Fruit fly (Drosophila melanogaster) Kc167 (cell line): ENCODE results near the gene BORCS6.

ENCODE experiments used
- Myc ChIP-seq: fragments of >200 bp; optimal IDR thresholded peaks from 2 replicates; lab custom pipeline; 2017; ENCODE audit warnings: missing external identifiers
- Sin3A ChIP-seq: fragments of >200 bp; optimal IDR thresholded peaks from 2 replicates; lab custom pipeline; 2018; ENCODE audit warnings: missing external identifiers
- h ChIP-seq: fragments of >200 bp; optimal IDR thresholded peaks from 3 replicates; lab custom pipeline; 2018; ENCODE audit warnings: missing external identifiers
- insv ChIP-seq: fragments of >200 bp; optimal IDR thresholded peaks from 3 replicates; lab custom pipeline; 2018; ENCODE audit warnings: missing external identifiers
- psq ChIP-seq: fragments of >200 bp; optimal IDR thresholded peaks from 2 replicates; lab custom pipeline; 2017; ENCODE audit warnings: missing external identifiers

DNA sequence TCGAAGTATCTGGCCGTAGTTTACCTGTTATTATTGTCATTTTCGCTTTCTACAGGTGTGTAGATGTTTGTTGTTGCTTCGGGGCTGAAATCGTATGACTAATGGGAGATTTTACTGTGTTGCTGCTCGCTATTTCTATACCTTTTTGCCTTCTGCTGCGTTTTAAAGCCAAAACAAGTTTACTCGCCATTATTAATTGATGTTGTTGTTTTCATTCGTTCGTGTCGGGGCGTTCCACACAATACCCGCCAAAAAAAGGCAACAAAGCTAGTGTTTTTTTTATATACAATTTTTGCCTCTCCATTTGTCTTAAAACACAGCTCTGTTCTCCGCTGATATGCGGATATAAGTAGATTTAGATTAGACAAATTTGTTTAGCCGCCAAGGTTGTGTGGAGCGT is 14.7 kb downstream of the BORCS6 start:
- TF ChIP-seq psq (lab: Kevin White, UChicago) (no peak), h (lab: Kevin White, UChicago) (no peak), Sin3A (lab: Kevin White, UChicago) (no peak), Myc (lab: Kevin White, UChicago) (no peak), insv (lab: Kevin White, UChicago) (no peak)
